Worm (Caenorhabditis elegans) whole organism, L3 larva: ENCODE data around the gene nhr-84.
"Not testable (repeated sequence)": the region's sequence is repeated elsewhere in the genome, so short reads cannot be mapped to it uniquely, and the experiment has no call there.

Experiments used
- ama-1 ChIP-seq: fragments of 150-350 bp; optimal IDR thresholded peaks from 2 replicates; lab custom pipeline; 2018
- nhr-12 ChIP-seq: fragments of 150-350 bp; optimal IDR thresholded peaks from 2 replicates; lab custom pipeline; 2014; ENCODE audit warnings: missing biosample characterization, missing genetic modification characterization
- nhr-25 ChIP-seq: sonication (generic microtip); optimal IDR thresholded peaks from 2 replicates; lab custom pipeline; 2017; ENCODE audit warnings: missing biosample characterization, missing genetic modification characterization
- nhr-67 ChIP-seq: fragments of 150-350 bp; optimal IDR thresholded peaks from 2 replicates; lab custom pipeline; 2014; ENCODE audit warnings: missing biosample characterization, missing genetic modification characterization
- nhr-77 ChIP-seq: fragments of 150-350 bp; optimal IDR thresholded peaks from 2 replicates; lab custom pipeline; 2014; ENCODE audit warnings: missing biosample characterization, missing genetic modification characterization
- snpc-4 ChIP-seq: fragments of 150-350 bp; optimal IDR thresholded peaks from 2 replicates; lab custom pipeline; 2014; ENCODE audit warnings: missing biosample characterization, missing genetic modification characterization
- ztf-11 ChIP-seq: fragments of 150-350 bp; optimal IDR thresholded peaks from 2 replicates; lab custom pipeline; 2014; ENCODE audit warnings: missing biosample characterization, missing genetic modification characterization

ce11 chrV:15850276-15850811 is 29.1 kb downstream of the nhr-84 start, which contains the start of gene srh-147:
- not testable (repeated sequence) for TF ChIP-seq snpc-4 (tag; lab: Kevin White, UChicago); nhr-67; nhr-12 (tag; lab: Kevin White, UChicago); ama-1; ztf-11 (tag; lab: Kevin White, UChicago); nhr-25; nhr-77 (tag; lab: Kevin White, UChicago)
